Worm (Caenorhabditis elegans) whole organism, L4/young adult: ENCODE results near the gene Y111B2A.1.

Experiments used
- W03F9.2 ChIP-seq: fragments of 150-350 bp; optimal IDR thresholded peaks from 2 replicates; lab custom pipeline; 2014; ENCODE audit warnings: missing biosample characterization, missing genetic modification characterization
- dao-5 ChIP-seq: sonication (generic microtip); optimal IDR thresholded peaks from 2 replicates; lab custom pipeline; 2016; ENCODE audit warnings: missing genotype, missing genetic modification characterization, moderate library complexity, missing compliant biosample characterization
- him-1 ChIP-seq: sonication (generic microtip); optimal IDR thresholded peaks from 2 replicates; lab custom pipeline; 2016; ENCODE audit warnings: missing genotype, missing genetic modification reagents, missing genetic modification characterization, missing compliant biosample characterization

Gene Y111B2A.1

ce11 chrIII:12495594-12496096 lies at the start of gene Y111B2A.1, which contains the start of gene Y111B2A.2:
Y111B2A.1 (minus strand) TSS chrIII:12495644.
Y111B2A.2 (plus strand) TSS chrIII:12496086.
- TF ChIP-seq W03F9.2 (tag; lab: Kevin White, UChicago) (peak; percentile 9), him-1 (no peak), dao-5 (tag; lab: Kevin White, UChicago) (no peak)

- TF ChIP-seq dao-5 (tag; lab: Kevin White, UChicago): no peak
- TF ChIP-seq him-1: no peak
Measured at ce11 chrIII:12542656-12543055, 47.2 kb upstream of the Y111B2A.1 start.

ce11 chrIII:12540411-12540810 lies 45.0 kb upstream of the Y111B2A.1 start:
- TF ChIP-seq him-1 (no peak), W03F9.2 (tag; lab: Kevin White, UChicago) (no peak), dao-5 (tag; lab: Kevin White, UChicago) (no peak)

- TF ChIP-seq W03F9.2 (tag; lab: Kevin White, UChicago): no peak
- no peak for TF ChIP-seq dao-5 (tag; lab: Kevin White, UChicago)
- no peak for TF ChIP-seq him-1
Measured at ce11 chrIII:12537239-12537845, 41.9 kb upstream of the Y111B2A.1 start.

ce11 chrIII:12533900-12534299 lies 38.5 kb upstream of the Y111B2A.1 start:
- TF ChIP-seq W03F9.2 (tag; lab: Kevin White, UChicago): no peak
- TF ChIP-seq him-1: no peak
- no peak for TF ChIP-seq dao-5 (tag; lab: Kevin White, UChicago)

- no peak for TF ChIP-seq him-1
- no peak for TF ChIP-seq dao-5 (tag; lab: Kevin White, UChicago)
- no peak for TF ChIP-seq W03F9.2 (tag; lab: Kevin White, UChicago)
Measured at ce11 chrIII:12528029-12528428, 32.6 kb upstream of the Y111B2A.1 start.

- TF ChIP-seq dao-5 (tag; lab: Kevin White, UChicago): no peak
- no peak for TF ChIP-seq W03F9.2 (tag; lab: Kevin White, UChicago)
Measured at ce11 chrIII:12517674-12518073, 22.2 kb upstream of the Y111B2A.1 start.

ce11 chrIII:12510505-12510904 lies 15.1 kb upstream of the Y111B2A.1 start:
- TF ChIP-seq W03F9.2 (tag; lab: Kevin White, UChicago): no peak
- no peak for TF ChIP-seq him-1
- TF ChIP-seq dao-5 (tag; lab: Kevin White, UChicago): no peak

ce11 chrIII:12499245-12499644 lies 3.8 kb upstream of the Y111B2A.1 start, which contains the start of gene sql-1:
sql-1 (plus strand) TSS chrIII:12499557.
- TF ChIP-seq him-1 (no peak), W03F9.2 (tag; lab: Kevin White, UChicago) (peak; percentile 9)

ce11 chrIII:12496449-12496848 lies 1.0 kb upstream of the Y111B2A.1 start, which contains the start of gene herd-1:
herd-1 (plus strand) TSS chrIII:12496538.
- TF ChIP-seq dao-5 (tag; lab: Kevin White, UChicago) (no peak), him-1 (no peak), W03F9.2 (tag; lab: Kevin White, UChicago) (no peak)

- no peak for TF ChIP-seq him-1
- TF ChIP-seq dao-5 (tag; lab: Kevin White, UChicago): no peak
- TF ChIP-seq W03F9.2 (tag; lab: Kevin White, UChicago): no peak
Measured at ce11 chrIII:12491984-12492383, 3.5 kb downstream of the Y111B2A.1 start, which contains the start of gene Y49E10.25. Y49E10.25 (minus strand) TSS chrIII:12492084.

- no peak for TF ChIP-seq W03F9.2 (tag; lab: Kevin White, UChicago)
- TF ChIP-seq him-1: no peak
- no peak for TF ChIP-seq dao-5 (tag; lab: Kevin White, UChicago)
Measured at ce11 chrIII:12484432-12484831, 11.0 kb downstream of the Y111B2A.1 start, which contains the start of gene arrd-16. arrd-16 (plus strand) TSS chrIII:12484732.

- TF ChIP-seq W03F9.2 (tag; lab: Kevin White, UChicago): no peak
- TF ChIP-seq dao-5 (tag; lab: Kevin White, UChicago): no peak
- TF ChIP-seq him-1: peak; percentile 49
Measured at ce11 chrIII:12472497-12472896, 22.9 kb downstream of the Y111B2A.1 start, which contains the start of gene cccp-1. cccp-1 (plus strand) TSS chrIII:12472873.

- TF ChIP-seq W03F9.2 (tag; lab: Kevin White, UChicago) (no peak), him-1 (no peak), dao-5 (tag; lab: Kevin White, UChicago) (no peak)
Measured at ce11 chrIII:12470589-12470988, 24.9 kb downstream of the Y111B2A.1 start.

- TF ChIP-seq W03F9.2 (tag; lab: Kevin White, UChicago) (no peak), dao-5 (tag; lab: Kevin White, UChicago) (no peak), him-1 (no peak)
Measured at ce11 chrIII:12469800-12470199, 25.6 kb downstream of the Y111B2A.1 start.
